Worm (Caenorhabditis elegans) whole organism, young adult: ENCODE data around the gene col-159.
A peak's percentile ranks its signal among the peaks of the same experiment; 100 is the strongest.

ENCODE experiments used
- B0261.1 ChIP-seq: sonication (generic microtip); optimal IDR thresholded peaks from 2 replicates; lab custom pipeline; 2016; ENCODE audit warnings: mild to moderate bottlenecking, missing genetic modification characterization, moderate library complexity, missing compliant biosample characterization
- B0336.3 ChIP-seq: fragments of 200-800 bp; sonication (Bioruptor generic); IDR thresholded peaks from 2 replicates; pipeline ENCODE4 v1.3.6; 2022; ENCODE audit warnings: missing genetic modification characterization, missing compliant biosample characterization
- F39B2.1 ChIP-seq: fragments of 200-800 bp; sonication (Bioruptor generic); IDR thresholded peaks from 2 replicates; pipeline ENCODE4 v1.3.6; 2022; ENCODE audit warnings: missing genetic modification reagents, missing genetic modification characterization, missing compliant biosample characterization
- F49E8.2 ChIP-seq: sonication (generic microtip); optimal IDR thresholded peaks from 3 replicates; lab custom pipeline; 2017; ENCODE audit warnings: missing genetic modification characterization, mild to moderate bottlenecking, missing compliant biosample characterization, antibody characterized with exemption, moderate library complexity; ENCODE audit not compliant: insufficient read depth
- F57A8.1 ChIP-seq: fragments of 200-800 bp; sonication (Bioruptor generic); optimal IDR thresholded peaks from 2 replicates; lab custom pipeline; 2018; ENCODE audit warnings: mild to moderate bottlenecking, missing genetic modification characterization, moderate library complexity, missing compliant biosample characterization
- Y53F4B.3 ChIP-seq: fragments of 200-800 bp; sonication (Bioruptor generic); IDR thresholded peaks from 2 replicates; pipeline ENCODE4 v1.3.6; 2022; ENCODE audit warnings: missing genetic modification reagents, missing genetic modification characterization, missing compliant biosample characterization
- Y79H2A.3 ChIP-seq: fragments of 200-800 bp; sonication (Bioruptor generic); conservative IDR thresholded peaks from 2 replicates; pipeline ENCODE4 v1.3.6; 2022; ENCODE audit warnings: missing genetic modification reagents, missing genetic modification characterization, missing compliant biosample characterization
- atf-7 ChIP-seq: sonication (generic microtip); optimal IDR thresholded peaks from 2 replicates; lab custom pipeline; 2017; ENCODE audit warnings: mild to moderate bottlenecking, missing genetic modification characterization, missing compliant biosample characterization
- athp-1 ChIP-seq: sonication (generic microtip); optimal IDR thresholded peaks from 2 replicates; lab custom pipeline; 2017; ENCODE audit warnings: mild to moderate bottlenecking, missing genetic modification characterization, missing compliant biosample characterization
- attf-3 ChIP-seq: fragments of 200-800 bp; sonication (Bioruptor generic); conservative IDR thresholded peaks from 2 replicates; pipeline ENCODE4 v1.3.6; 2022; ENCODE audit warnings: missing genetic modification reagents, missing genetic modification characterization, missing compliant biosample characterization
- attf-6 ChIP-seq: fragments of 200-800 bp; sonication (Bioruptor generic); IDR thresholded peaks from 2 replicates; pipeline ENCODE4 v1.3.6; 2022; ENCODE audit warnings: missing genetic modification reagents, missing genetic modification characterization, missing compliant biosample characterization
- ceh-100 ChIP-seq: fragments of 200-800 bp; sonication (Bioruptor generic); IDR thresholded peaks from 2 replicates; pipeline ENCODE4 v1.3.6; 2022; ENCODE audit warnings: missing genetic modification reagents, missing genetic modification characterization, missing compliant biosample characterization
- ceh-27 ChIP-seq: fragments of 200-800 bp; sonication (Bioruptor generic); optimal IDR thresholded peaks from 2 replicates; lab custom pipeline; 2018; ENCODE audit warnings: mild to moderate bottlenecking, missing genetic modification characterization, moderate library complexity, missing compliant biosample characterization
- ceh-58 ChIP-seq: fragments of 200-800 bp; sonication (Bioruptor generic); IDR thresholded peaks from 2 replicates; pipeline ENCODE4 v1.3.6; 2022; ENCODE audit warnings: missing genetic modification characterization, missing compliant biosample characterization
- ceh-79 ChIP-seq: sonication (generic microtip); optimal IDR thresholded peaks from 2 replicates; lab custom pipeline; 2017; ENCODE audit warnings: mild to moderate bottlenecking, missing genetic modification characterization, missing compliant biosample characterization
- egl-18 ChIP-seq: fragments of 200-800 bp; sonication (Bioruptor generic); IDR thresholded peaks from 2 replicates; pipeline ENCODE4 v1.3.6; 2022; ENCODE audit warnings: missing genetic modification reagents, missing genetic modification characterization, missing compliant biosample characterization
- hlh-26 ChIP-seq: fragments of 200-800 bp; sonication (Bioruptor generic); conservative IDR thresholded peaks from 2 replicates; pipeline ENCODE4 v1.3.6; 2022; ENCODE audit warnings: missing genetic modification reagents, missing genetic modification characterization, missing compliant biosample characterization
- hmg-1.2 ChIP-seq: fragments of 200-800 bp; sonication (Bioruptor generic); IDR thresholded peaks from 2 replicates; pipeline ENCODE4 v1.3.6; 2022; ENCODE audit warnings: missing genetic modification reagents, missing genetic modification characterization, missing compliant biosample characterization
- hmg-20 ChIP-seq: fragments of 200-800 bp; sonication (Bioruptor generic); IDR thresholded peaks from 2 replicates; pipeline ENCODE4 v1.3.6; 2022; ENCODE audit warnings: missing genetic modification reagents, missing genetic modification characterization, missing compliant biosample characterization
- hsf-1 ChIP-seq: fragments of 200-800 bp; sonication (Bioruptor generic); IDR thresholded peaks from 2 replicates; pipeline ENCODE4 v1.3.6; 2022; ENCODE audit warnings: missing genetic modification reagents, missing genetic modification characterization, missing compliant biosample characterization
- let-607 ChIP-seq, 2 experiments: fragments of 200-800 bp in 1 of 2; sonication (Bioruptor generic) in 1 of 2; sonication (generic microtip) in 1 of 2; optimal IDR thresholded peaks; 2 replicates each; lab custom pipeline; 2016 to 2018; ENCODE audit warnings: mild to moderate bottlenecking in 2 of 2, missing compliant biosample characterization in 2 of 2, missing genetic modification characterization in 2 of 2, moderate library complexity in 2 of 2, missing genotype in 1 of 2
- lin-35 ChIP-seq, 3 experiments: fragments of 150-350 bp in 2 of 3; sonication (generic microtip) in 1 of 3; optimal IDR thresholded peaks; 2 replicates each; lab custom pipeline; 2014 to 2018; ENCODE audit warnings: missing biosample characterization in 3 of 3, missing genetic modification characterization in 3 of 3, missing genetic modification reagents in 3 of 3
- lin-54 ChIP-seq: fragments of 200-800 bp; sonication (Bioruptor generic); optimal IDR thresholded peaks from 2 replicates; lab custom pipeline; 2018; ENCODE audit warnings: mild to moderate bottlenecking, missing genetic modification characterization, missing compliant biosample characterization
- madf-3 ChIP-seq: fragments of 200-800 bp; sonication (Bioruptor generic); IDR thresholded peaks from 2 replicates; pipeline ENCODE4 v1.3.6; 2022; ENCODE audit warnings: missing genetic modification reagents, missing genetic modification characterization, missing compliant biosample characterization
- madf-6 ChIP-seq: fragments of 200-800 bp; sonication (Bioruptor generic); IDR thresholded peaks from 2 replicates; pipeline ENCODE4 v1.3.6; 2022; ENCODE audit warnings: missing genetic modification reagents, missing genetic modification characterization, missing compliant biosample characterization
- mes-4 ChIP-seq: sonication (generic microtip); optimal IDR thresholded peaks from 2 replicates; lab custom pipeline; 2016; ENCODE audit warnings: missing genotype, missing genetic modification characterization, missing compliant biosample characterization
- nfya-1 ChIP-seq: sonication (generic microtip); optimal IDR thresholded peaks from 2 replicates; lab custom pipeline; 2017; ENCODE audit warnings: antibody characterized with exemption, missing compliant biosample characterization, missing genetic modification characterization, borderline replicate concordance; ENCODE audit not compliant: insufficient read depth
- nfyb-1 ChIP-seq: fragments of 200-800 bp; sonication (Bioruptor generic); IDR thresholded peaks from 2 replicates; pipeline ENCODE4 v1.3.6; 2022; ENCODE audit warnings: missing genetic modification reagents, missing genetic modification characterization, missing compliant biosample characterization
- snpc-1.3 ChIP-seq: sonication (generic microtip); optimal IDR thresholded peaks from 2 replicates; lab custom pipeline; 2017; ENCODE audit warnings: missing genetic modification characterization, mild to moderate bottlenecking, missing compliant biosample characterization, antibody characterized with exemption, moderate library complexity, missing genotype, missing genetic modification reagents; ENCODE audit not compliant: insufficient read depth
- xnd-1 ChIP-seq: sonication (generic microtip); optimal IDR thresholded peaks from 2 replicates; lab custom pipeline; 2016; ENCODE audit warnings: missing genotype, missing genetic modification reagents, missing genetic modification characterization, missing compliant biosample characterization
- zfh-2 ChIP-seq: fragments of 200-800 bp; sonication (Bioruptor generic); conservative IDR thresholded peaks from 2 replicates; pipeline ENCODE4 v1.3.6; 2022; ENCODE audit warnings: missing genetic modification reagents, missing genetic modification characterization, missing compliant biosample characterization
- zim-3 ChIP-seq: sonication (generic microtip); optimal IDR thresholded peaks from 2 replicates; lab custom pipeline; 2017; ENCODE audit warnings: mild to moderate bottlenecking, missing genetic modification characterization, moderate library complexity, missing compliant biosample characterization
- ztf-26 ChIP-seq: sonication (generic microtip); optimal IDR thresholded peaks from 2 replicates; lab custom pipeline; 2017; ENCODE audit warnings: missing genetic modification characterization, missing compliant biosample characterization
- ztf-3 ChIP-seq: fragments of 200-800 bp; sonication (Bioruptor generic); optimal IDR thresholded peaks from 2 replicates; lab custom pipeline; 2018; ENCODE audit warnings: mild to moderate bottlenecking, missing genetic modification characterization, missing compliant biosample characterization

Gene col-159

ce11 chrV:13184137-13184536, 17.8 kb downstream of the col-159 start, which contains the start of gene T09E8.4:
TSS of gene T09E8.4 (minus strand) at chrV:13184237.
- TF ChIP-seq let-607 (tag; optimal IDR thresholded peaks at IDR 0.05; lab: Kevin White, UChicago) (no peak), hmg-20 (GFP tag; lab: Robert Waterston, UW) (no peak), attf-3 (GFP tag; lab: Robert Waterston, UW) (no peak), ztf-3 (no peak), madf-3 (GFP tag; lab: Robert Waterston, UW) (no peak), ceh-79 (tag; lab: Kevin White, UChicago) (no peak), F49E8.2 (tag; lab: Kevin White, UChicago) (no peak), ceh-58 (GFP tag; lab: Robert Waterston, UW) (no peak), ztf-26 (tag; lab: Kevin White, UChicago) (no peak), egl-18 (no peak), attf-6 (GFP tag; lab: Robert Waterston, UW) (no peak), hlh-26 (GFP tag; lab: Robert Waterston, UW) (no peak), atf-7 (no peak), xnd-1 (tag; lab: Kevin White, UChicago) (no peak), madf-6 (GFP tag; lab: Robert Waterston, UW) (no peak), Y79H2A.3 (GFP tag; lab: Robert Waterston, UW) (no peak), nfya-1 (tag; lab: Kevin White, UChicago) (no peak)

ce11 chrV:13181450-13181849, 20.5 kb downstream of the col-159 start:
- TF ChIP-seq ceh-79 (tag; lab: Kevin White, UChicago) (no peak), B0261.1 (tag; lab: Kevin White, UChicago) (no peak), zfh-2 (GFP tag; lab: Robert Waterston, UW) (no peak), lin-54 (GFP tag; lab: Kevin White, UChicago) (no peak), ceh-58 (GFP tag; lab: Robert Waterston, UW) (no peak), lin-35 (GFP tag; optimal IDR thresholded peaks at IDR 0.05; lab: Kevin White, UChicago) (no peak), Y53F4B.3 (GFP tag; lab: Robert Waterston, UW) (no peak), nfyb-1 (GFP tag; lab: Robert Waterston, UW) (no peak), B0336.3 (GFP tag; lab: Robert Waterston, UW) (no peak), ceh-27 (GFP tag; lab: Kevin White, UChicago) (no peak), madf-6 (GFP tag; lab: Robert Waterston, UW) (no peak), hmg-20 (GFP tag; lab: Robert Waterston, UW) (no peak), F57A8.1 (no peak), ztf-3 (no peak), hmg-1.2 (GFP tag; lab: Robert Waterston, UW) (no peak), attf-3 (GFP tag; lab: Robert Waterston, UW) (no peak)
- TF ChIP-seq, all 124 proteins: peak for 0

- TF ChIP-seq ceh-100 (GFP tag; lab: Robert Waterston, UW) = no peak
- no peak for TF ChIP-seq zim-3 (tag; lab: Kevin White, UChicago)
- TF ChIP-seq madf-6 (GFP tag; lab: Robert Waterston, UW) = peak; percentile 37; the same call in 1 of the 2 replicates
- TF ChIP-seq snpc-1.3 (tag; lab: Kevin White, UChicago) = no peak
- no peak for TF ChIP-seq athp-1 (tag; lab: Kevin White, UChicago)
- TF ChIP-seq F39B2.1 (GFP tag; lab: Robert Waterston, UW) = no peak
- TF ChIP-seq nfya-1 (tag; lab: Kevin White, UChicago) = no peak
- TF ChIP-seq mes-4 = no peak
- 0 out of 2 replicates have a peak, but pooled peaks have one; percentile 21 for TF ChIP-seq hsf-1 (GFP tag; lab: Robert Waterston, UW)
Observed at ce11 chrV:13179986-13180591, 21.9 kb downstream of the col-159 start, which contains the start of gene cni-1. TSS of gene cni-1 (plus strand) at chrV:13180330.
